Fruit fly (Drosophila melanogaster) S2 (cell line): Measurements from ENCODE around the gene CG11596.

Experiments
- CG8478 ChIP-seq: fragments of >200 bp; optimal IDR thresholded peaks from 2 replicates; lab custom pipeline; 2018
- CTCF ChIP-seq, 2 experiments: fragments of >200 bp; optimal IDR thresholded peaks; 2 replicates each; lab custom pipeline; 2018

- TF ChIP-seq CG8478 (lab: Kevin White, UChicago) (no peak), CTCF (optimal IDR thresholded peaks at IDR 0.05; lab: Kevin White, UChicago) (no peak)
These were observed 48.6 kb downstream of the CG11596 start for dm6 chrX:1975879-1976601.
